Worm (Caenorhabditis elegans) whole organism, L4 larva: ENCODE measurements around the gene ZK112.4.

Source experiments
- F26F4.8 ChIP-seq: fragments of 200-800 bp; sonication (Bioruptor generic); conservative IDR thresholded peaks from 2 replicates; pipeline ENCODE4 v1.3.6; 2022; ENCODE audit warnings: missing genetic modification characterization, missing compliant biosample characterization
- F37D6.2 ChIP-seq: sonication (generic microtip); optimal IDR thresholded peaks from 2 replicates; lab custom pipeline; 2016; ENCODE audit warnings: mild to moderate bottlenecking, missing genetic modification characterization, missing compliant biosample characterization
- F44E2.7 ChIP-seq: fragments of 200-800 bp; sonication (Bioruptor generic); IDR thresholded peaks from 2 replicates; pipeline ENCODE4 v2.1.2; 2022; ENCODE audit warnings: missing genetic modification characterization, missing compliant biosample characterization
- T20F7.1 ChIP-seq: fragments of 200-800 bp; sonication (Bioruptor generic); optimal IDR thresholded peaks from 2 replicates; lab custom pipeline; 2018; ENCODE audit warnings: mild to moderate bottlenecking, missing genetic modification characterization, missing compliant biosample characterization
- T26A8.4 ChIP-seq: fragments of 200-800 bp; sonication (Bioruptor generic); IDR thresholded peaks from 2 replicates; pipeline ENCODE4 v1.3.6; 2022; ENCODE audit warnings: missing genetic modification characterization, missing compliant biosample characterization
- Y75B8A.6 ChIP-seq: fragments of 200-800 bp; sonication (Bioruptor generic); IDR thresholded peaks from 2 replicates; pipeline ENCODE4 v1.3.6; 2022; ENCODE audit warnings: missing genetic modification reagents, missing genetic modification characterization, missing compliant biosample characterization
- aha-1 ChIP-seq: fragments of 150-350 bp; peaks from one replicate; lab custom pipeline; 2014; ENCODE audit warnings: missing biosample characterization, missing genetic modification characterization
- aly-2 ChIP-seq: sonication (generic microtip); optimal IDR thresholded peaks from 2 replicates; lab custom pipeline; 2018; ENCODE audit warnings: missing biosample characterization, missing genetic modification characterization
- ceh-20 ChIP-seq: fragments of 200-800 bp; sonication (Bioruptor generic); IDR thresholded peaks from 2 replicates; pipeline ENCODE4 v1.3.6; 2022; ENCODE audit warnings: missing genetic modification reagents, missing genetic modification characterization, missing compliant biosample characterization
- ceh-28 ChIP-seq: fragments of 150-350 bp; optimal IDR thresholded peaks from 2 replicates; lab custom pipeline; 2014; ENCODE audit warnings: missing biosample characterization, missing genetic modification reagents, missing genetic modification characterization
- ceh-44 ChIP-seq: fragments of 200-800 bp; sonication (Bioruptor generic); IDR thresholded peaks from 2 replicates; pipeline ENCODE4 v1.3.6; 2022; ENCODE audit warnings: missing genetic modification reagents, missing genetic modification characterization, missing compliant biosample characterization
- ctbp-1 ChIP-seq: fragments of 200-800 bp; sonication (Bioruptor generic); IDR thresholded peaks from 2 replicates; pipeline ENCODE4 v1.3.6; 2022; ENCODE audit warnings: missing genetic modification reagents, missing genetic modification characterization, missing compliant biosample characterization
- dmd-6 ChIP-seq: fragments of 200-800 bp; sonication (Bioruptor generic); IDR thresholded peaks from 2 replicates; pipeline ENCODE4 v1.3.6; 2022; ENCODE audit warnings: missing genetic modification reagents, missing genetic modification characterization, missing compliant biosample characterization
- duxl-1 ChIP-seq: sonication (generic microtip); optimal IDR thresholded peaks from 2 replicates; lab custom pipeline; 2016; ENCODE audit warnings: mild to moderate bottlenecking, missing genetic modification characterization, moderate library complexity, missing compliant biosample characterization; ENCODE audit not compliant: poor library complexity
- egl-43 ChIP-seq: fragments of 200-800 bp; sonication (Bioruptor generic); IDR thresholded peaks from 2 replicates; pipeline ENCODE4 v1.3.6; 2022; ENCODE audit warnings: missing genetic modification reagents, missing genetic modification characterization, missing compliant biosample characterization
- fkh-10 ChIP-seq: fragments of 150-350 bp; optimal IDR thresholded peaks from 2 replicates; lab custom pipeline; 2014; ENCODE audit warnings: missing biosample characterization, missing genetic modification reagents, missing genetic modification characterization
- hif-1 ChIP-seq, 2 experiments: sonication (generic microtip); optimal IDR thresholded peaks; 2 replicates each; lab custom pipeline; 2016 to 2017; ENCODE audit warnings: missing compliant biosample characterization in 2 of 2, missing genetic modification characterization in 2 of 2, missing genetic modification reagents in 2 of 2, missing genotype in 2 of 2, mild to moderate bottlenecking in 1 of 2
- hlh-11 ChIP-seq: fragments of 200-800 bp; sonication (Bioruptor generic); optimal IDR thresholded peaks from 2 replicates; lab custom pipeline; 2018; ENCODE audit warnings: mild to moderate bottlenecking, missing genetic modification characterization, missing compliant biosample characterization
- hlh-30 ChIP-seq: sonication (generic microtip); optimal IDR thresholded peaks from 2 replicates; lab custom pipeline; 2017; ENCODE audit warnings: antibody characterized with exemption, mild to moderate bottlenecking, missing genetic modification characterization, missing compliant biosample characterization; ENCODE audit not compliant: insufficient read depth
- hmg-1.1 ChIP-seq: fragments of 200-800 bp; sonication (Bioruptor generic); IDR thresholded peaks from 2 replicates; pipeline ENCODE4 v1.3.6; 2022; ENCODE audit warnings: missing genetic modification reagents, missing genetic modification characterization, missing compliant biosample characterization
- jun-1 ChIP-seq: fragments of 150-350 bp; optimal IDR thresholded peaks from 2 replicates; lab custom pipeline; 2014; ENCODE audit warnings: missing biosample characterization, missing genetic modification reagents, missing genetic modification characterization
- lim-7 ChIP-seq: fragments of 200-800 bp; sonication (Bioruptor generic); IDR thresholded peaks from 2 replicates; pipeline ENCODE4 v1.3.6; 2022; ENCODE audit warnings: missing genetic modification characterization, missing compliant biosample characterization
- lin-38 ChIP-seq: fragments of 200-800 bp; sonication (Bioruptor generic); IDR thresholded peaks from 2 replicates; pipeline ENCODE4 v1.3.6; 2022; ENCODE audit warnings: missing genetic modification reagents, missing genetic modification characterization, missing compliant biosample characterization
- lir-3 ChIP-seq: sonication (generic microtip); optimal IDR thresholded peaks from 2 replicates; lab custom pipeline; 2016; ENCODE audit warnings: mild to moderate bottlenecking, missing genetic modification characterization, missing compliant biosample characterization
- lsy-2 ChIP-seq, 2 experiments: fragments of 150-350 bp in 1 of 2; sonication (generic microtip) in 1 of 2; optimal IDR thresholded peaks; 2 replicates each; lab custom pipeline; 2014 to 2017; ENCODE audit warnings: missing biosample characterization in 2 of 2, missing genetic modification characterization in 2 of 2
- mdl-1 ChIP-seq, 2 experiments: fragments of 150-350 bp in 1 of 2; sonication (generic microtip) in 1 of 2; optimal IDR thresholded peaks; 2 replicates each; lab custom pipeline; 2014 to 2017; ENCODE audit warnings: missing biosample characterization in 2 of 2, missing genetic modification characterization in 2 of 2
- mep-1 ChIP-seq: fragments of 150-350 bp; sonication (generic microtip); optimal IDR thresholded peaks from 3 replicates; lab custom pipeline; 2014; ENCODE audit warnings: missing biosample characterization, missing genetic modification characterization
- mes-2 ChIP-seq: sonication (generic microtip); optimal IDR thresholded peaks from 2 replicates; lab custom pipeline; 2016; ENCODE audit warnings: missing genotype, mild to moderate bottlenecking, missing genetic modification characterization, missing compliant biosample characterization; ENCODE audit not compliant: poor library complexity, severe bottlenecking
- nhr-10 ChIP-seq: fragments of 150-350 bp; optimal IDR thresholded peaks from 2 replicates; lab custom pipeline; 2014; ENCODE audit warnings: missing biosample characterization, missing genetic modification characterization
- nhr-102 ChIP-seq: sonication (generic microtip); optimal IDR thresholded peaks from 2 replicates; lab custom pipeline; 2016; ENCODE audit warnings: mild to moderate bottlenecking, missing genetic modification characterization, moderate library complexity, missing compliant biosample characterization
- nhr-11 ChIP-seq: fragments of 150-350 bp; optimal IDR thresholded peaks from 2 replicates; lab custom pipeline; 2014; ENCODE audit warnings: missing biosample characterization, missing genetic modification characterization
- nhr-111 ChIP-seq: fragments of 200-800 bp; sonication (Bioruptor generic); optimal IDR thresholded peaks from 2 replicates; lab custom pipeline; 2018; ENCODE audit warnings: mild to moderate bottlenecking, missing genetic modification characterization, missing compliant biosample characterization
- nhr-237 ChIP-seq: sonication (generic microtip); optimal IDR thresholded peaks from 2 replicates; lab custom pipeline; 2017; ENCODE audit warnings: missing biosample characterization, missing genetic modification characterization
- nhr-28 ChIP-seq: fragments of 150-350 bp; optimal IDR thresholded peaks from 2 replicates; lab custom pipeline; 2014; ENCODE audit warnings: missing biosample characterization, missing genetic modification characterization
- nhr-76 ChIP-seq: fragments of 150-350 bp; optimal IDR thresholded peaks from 2 replicates; lab custom pipeline; 2014; ENCODE audit warnings: missing biosample characterization, missing genetic modification characterization
- pha-4 ChIP-seq, 2 experiments: fragments of 150-350 bp in 1 of 2; fragments of 200-800 bp in 1 of 2; sonication (Bioruptor generic) in 1 of 2; IDR thresholded peaks in 1 of 2; optimal IDR thresholded peaks in 1 of 2; 2 replicates each; pipeline versions ENCODE4 v1.3.6 to Lab custom; 2014 to 2022; ENCODE audit warnings: missing genetic modification characterization in 2 of 2, missing genetic modification reagents in 2 of 2, missing biosample characterization in 1 of 2, missing compliant biosample characterization in 1 of 2
- pqm-1 ChIP-seq: sonication (generic microtip); optimal IDR thresholded peaks from 2 replicates; lab custom pipeline; 2017; ENCODE audit warnings: missing biosample characterization, missing genetic modification characterization
- rbr-2 ChIP-seq: sonication (generic microtip); optimal IDR thresholded peaks from 2 replicates; lab custom pipeline; 2016; ENCODE audit warnings: missing genotype, missing genetic modification characterization, missing compliant biosample characterization
- tra-1 ChIP-seq: fragments of 200-800 bp; sonication (Bioruptor generic); IDR thresholded peaks from 2 replicates; pipeline ENCODE4 v1.3.6; 2022; ENCODE audit warnings: missing genetic modification reagents, missing genetic modification characterization, missing compliant biosample characterization
- unc-62 ChIP-seq, 3 experiments: fragments of 150-350 bp in 1 of 3; sonication (generic microtip); optimal IDR thresholded peaks in 2 of 3; peaks in 1 of 3; 1 replicate in 1 of 3; 2 replicates in 2 of 3; lab custom pipeline; 2014 to 2017; ENCODE audit warnings: missing biosample characterization in 3 of 3, missing genetic modification characterization in 3 of 3, missing genetic modification reagents in 3 of 3, missing genotype in 1 of 3
- zag-1 ChIP-seq: fragments of 150-350 bp; optimal IDR thresholded peaks from 2 replicates; lab custom pipeline; 2014; ENCODE audit warnings: missing biosample characterization, missing genetic modification characterization

The ZK112.4 gene

ce11 chrIII:7728494-7728893 lies 1.3 kb downstream of the ZK112.4 start (continued):
- TF ChIP-seq zag-1 (tag; lab: Kevin White, UChicago) = no peak
- peak; percentile 20; the same call in 1 of the 2 replicates for TF ChIP-seq lin-38 (GFP tag; lab: Robert Waterston, UW)
- peak; percentile 70 for TF ChIP-seq tra-1 (GFP tag; lab: Robert Waterston, UW)

- TF ChIP-seq duxl-1 (no peak), nhr-11 (peak; percentile 6)
Observed at ce11 chrIII:7726500-7726899, 3.3 kb downstream of the ZK112.4 start.

- TF ChIP-seq rbr-2 (tag; lab: Kevin White, UChicago) (peak; percentile 3), hlh-11 (peak; percentile 17), dmd-6 (GFP tag; lab: Robert Waterston, UW) (peak; percentile 22; the same call in 1 of the 2 replicates), zag-1 (tag; lab: Kevin White, UChicago) (no peak), hmg-1.1 (GFP tag; lab: Robert Waterston, UW) (peak; percentile 62), fkh-10 (GFP tag; lab: Kevin White, UChicago) (peak; percentile 23), mep-1 (tag; lab: Kevin White, UChicago) (peak; percentile 49), F37D6.2 (tag; lab: Kevin White, UChicago) (peak; percentile 13), F44E2.7 (GFP tag; lab: Robert Waterston, UW) (no peak), ctbp-1 (GFP tag; lab: Robert Waterston, UW) (0 out of 2 replicates have a peak, but pooled peaks have one; percentile 34), mdl-1 (tag; optimal IDR thresholded peaks at IDR 0.05; lab: Kevin White, UChicago) (peak in 1 of 2 experiments; percentile 16), egl-43 (peak; percentile 56; the same call in 1 of the 2 replicates), unc-62 (GFP tag; optimal IDR thresholded peaks at IDR 0.05 in 1 of 2; lab: Kevin White, UChicago) (peak in 1 of 2 experiments; percentile 92), unc-62 (tag; optimal IDR thresholded peaks at IDR 0.05; lab: Kevin White, UChicago) (no peak), lsy-2 (tag; optimal IDR thresholded peaks at IDR 0.05; lab: Kevin White, UChicago) (peak; percentile 27 to 43), F26F4.8 (GFP tag; lab: Robert Waterston, UW) (no peak)
- TF ChIP-seq, all 104 proteins: peak for 12
Observed at ce11 chrIII:7725483-7726250, 4.1 kb downstream of the ZK112.4 start.

ce11 chrIII:7724433-7724832 lies 5.4 kb downstream of the ZK112.4 start:
- TF ChIP-seq lir-3 = no peak
- TF ChIP-seq fkh-10 (GFP tag; lab: Kevin White, UChicago) = no peak
- peak; percentile 36 for TF ChIP-seq mes-2 (tag; lab: Kevin White, UChicago)
- TF ChIP-seq aha-1 (tag; lab: Kevin White, UChicago) = peak; percentile 96
- TF ChIP-seq nhr-76 (tag; lab: Kevin White, UChicago) = no peak
- 0 out of 2 replicates have a peak, but pooled peaks have one; percentile 8 for TF ChIP-seq T26A8.4 (GFP tag; lab: Robert Waterston, UW)
- 0 out of 2 replicates have a peak, but pooled peaks have one; percentile 6 for TF ChIP-seq lim-7 (GFP tag; lab: Robert Waterston, UW)
- TF ChIP-seq hmg-1.1 (GFP tag; lab: Robert Waterston, UW) = no peak
- TF ChIP-seq dmd-6 (GFP tag; lab: Robert Waterston, UW) = peak; percentile 36
- TF ChIP-seq nhr-111 = no peak
- peak; percentile 23 for TF ChIP-seq hlh-11
- TF ChIP-seq aly-2 = no peak
- TF ChIP-seq nhr-102 (tag; lab: Kevin White, UChicago) = no peak
- TF ChIP-seq ceh-20 (GFP tag; lab: Robert Waterston, UW) = no peak
- no peak for TF ChIP-seq ceh-28 (tag; lab: Kevin White, UChicago)
- peak in 1 of 2 experiments; percentile 37 for TF ChIP-seq mdl-1 (tag; optimal IDR thresholded peaks at IDR 0.05; lab: Kevin White, UChicago)
- TF ChIP-seq nhr-28 (tag; lab: Kevin White, UChicago) = no peak
- TF ChIP-seq nhr-10 (tag; lab: Kevin White, UChicago) = no peak
- TF ChIP-seq Y75B8A.6 (GFP tag; lab: Robert Waterston, UW) = no peak
- TF ChIP-seq pha-4 (GFP tag; IDR thresholded peaks at IDR 0.05; lab: Robert Waterston, UW) = no peak
- no peak for TF ChIP-seq pha-4 (tag; optimal IDR thresholded peaks at IDR 0.05; lab: Kevin White, UChicago)
- TF ChIP-seq nhr-237 (tag; lab: Kevin White, UChicago) = no peak
- peak; percentile 52 for TF ChIP-seq ctbp-1 (GFP tag; lab: Robert Waterston, UW)
- TF ChIP-seq ceh-44 (GFP tag; lab: Robert Waterston, UW) = no peak
- no peak for TF ChIP-seq hif-1 (tag; optimal IDR thresholded peaks at IDR 0.05; lab: Kevin White, UChicago)
- TF ChIP-seq mep-1 (tag; lab: Kevin White, UChicago) = peak; percentile 23
- TF ChIP-seq jun-1 (tag; lab: Kevin White, UChicago) = no peak
- TF ChIP-seq lsy-2 (tag; optimal IDR thresholded peaks at IDR 0.05; lab: Kevin White, UChicago) = peak in 1 of 2 experiments; percentile 24
- TF ChIP-seq hlh-30 (tag; lab: Kevin White, UChicago) = peak; percentile 13
- no peak for TF ChIP-seq pqm-1 (tag; lab: Kevin White, UChicago)
- no peak for TF ChIP-seq T20F7.1
